Worm (Caenorhabditis elegans) whole organism, L4/young adult: ENCODE measurements around the gene Y32G9B.1.

Source experiments
- W03F9.2 ChIP-seq: fragments of 150-350 bp; optimal IDR thresholded peaks from 2 replicates; lab custom pipeline; 2014; ENCODE audit warnings: missing biosample characterization, missing genetic modification characterization
- him-1 ChIP-seq: sonication (generic microtip); optimal IDR thresholded peaks from 2 replicates; lab custom pipeline; 2016; ENCODE audit warnings: missing genotype, missing genetic modification reagents, missing genetic modification characterization, missing compliant biosample characterization

- TF ChIP-seq him-1 (tag; lab: Kevin White, UChicago) (no peak), W03F9.2 (tag; lab: Kevin White, UChicago) (peak; percentile 11)
Observed at ce11 chrV:1804034-1804542, 25.8 kb downstream of the Y32G9B.1 start.
